Worm (Caenorhabditis elegans): ENCODE data around the gene spc-1.

DNA sequence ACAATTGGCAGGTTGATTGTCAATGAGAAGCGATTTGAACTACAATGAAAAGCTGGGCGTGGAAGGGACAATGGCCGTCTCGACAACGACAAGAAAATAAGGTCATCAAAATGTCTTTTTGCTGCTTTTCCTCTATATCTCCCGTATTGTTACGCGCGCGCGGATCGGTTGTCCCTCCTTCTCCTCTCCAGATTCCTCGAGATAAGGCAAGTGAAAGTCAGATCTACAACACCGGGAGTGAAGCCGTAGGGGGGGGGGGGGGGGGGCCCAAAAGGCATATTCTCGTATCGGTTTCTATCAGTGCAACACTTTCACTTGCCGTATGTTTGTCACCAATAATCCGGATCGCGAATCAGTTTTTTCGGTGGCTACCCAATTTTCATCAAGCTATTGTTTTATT is 32.6 kb downstream of the spc-1 start, which contains the start of gene wrt-2:
- TF ChIP-seq pha-4 (tag; optimal IDR thresholded peaks at IDR 0.05) (no peak), Y95B8A.8 (GFP tag; IDR thresholded peaks at IDR 0.05) (no peak), attf-3 (GFP tag; conservative IDR thresholded peaks at IDR 0.05) (no peak)

Data from whole organism, young adult.